Fruit fly (Drosophila melanogaster) whole organism, embryonic: ENCODE data around the gene CG13850.
A peak's percentile ranks its signal among the peaks of the same experiment; 100 is the strongest.

Source experiments
- Atf-2 ChIP-seq: fragments of 200-800 bp; sonication (Bioruptor generic); optimal IDR thresholded peaks from 2 replicates; lab custom pipeline; 2016; ENCODE audit warnings: missing biosample characterization, missing genetic modification characterization
- CG10321 ChIP-seq: fragments of 200-800 bp; sonication (Bioruptor generic); IDR thresholded peaks from 2 replicates; pipeline ENCODE4 v1.3.6; 2022; ENCODE audit warnings: missing biosample characterization, missing genetic modification characterization
- CG10543 ChIP-seq: fragments of 200-800 bp; sonication (Bioruptor generic); optimal IDR thresholded peaks from 3 replicates; lab custom pipeline; 2017; ENCODE audit warnings: missing biosample characterization, mild to moderate bottlenecking, missing genetic modification characterization, moderate library complexity
- CG12155 ChIP-seq: fragments of 200-800 bp; sonication (Bioruptor generic); optimal IDR thresholded peaks from 3 replicates; lab custom pipeline; 2016; ENCODE audit warnings: missing biosample characterization, missing genetic modification characterization
- CG12219 ChIP-seq: fragments of 200-800 bp; sonication (Bioruptor generic); optimal IDR thresholded peaks from 3 replicates; lab custom pipeline; 2018; ENCODE audit warnings: missing biosample characterization, mild to moderate bottlenecking, missing genetic modification characterization
- CG12744 ChIP-seq: fragments of 200-800 bp; sonication (Bioruptor generic); optimal IDR thresholded peaks from 2 replicates; lab custom pipeline; 2016; ENCODE audit warnings: missing biosample characterization, missing genetic modification characterization
- CG14014 ChIP-seq: fragments of 200-800 bp; sonication (Bioruptor generic); IDR thresholded peaks from 2 replicates; pipeline ENCODE4 v1.3.6; 2022; ENCODE audit warnings: missing biosample characterization, missing genetic modification characterization
- CG15011 ChIP-seq: fragments of 200-800 bp; sonication (Bioruptor generic); optimal IDR thresholded peaks from 3 replicates; lab custom pipeline; 2018; ENCODE audit warnings: missing biosample characterization, mild to moderate bottlenecking, missing genetic modification characterization
- CG16863 ChIP-seq: fragments of 200-800 bp; sonication (Bioruptor generic); optimal IDR thresholded peaks from 3 replicates; lab custom pipeline; 2016; ENCODE audit warnings: missing biosample characterization, missing genetic modification characterization
- CG18262 ChIP-seq: fragments of 200-800 bp; optimal IDR thresholded peaks from 3 replicates; lab custom pipeline; 2019; ENCODE audit warnings: missing biosample characterization, mild to moderate bottlenecking, missing genetic modification characterization, moderate library complexity
- CG18599 ChIP-seq: fragments of 200-800 bp; sonication (Bioruptor generic); optimal IDR thresholded peaks from 3 replicates; lab custom pipeline; 2017; ENCODE audit warnings: missing biosample characterization, missing genetic modification characterization, mild to moderate bottlenecking, moderate library complexity, missing genetic modification reagents
- CG31365 ChIP-seq: fragments of 200-800 bp; sonication (Bioruptor generic); optimal IDR thresholded peaks from 2 replicates; lab custom pipeline; 2018; ENCODE audit warnings: missing biosample characterization, mild to moderate bottlenecking, missing genetic modification characterization
- CG32532 ChIP-seq: fragments of 200-800 bp; sonication (Bioruptor generic); IDR thresholded peaks from 2 replicates; pipeline ENCODE4 v1.3.6; 2022; ENCODE audit warnings: missing biosample characterization, missing genetic modification characterization
- CG4424 ChIP-seq: fragments of 200-800 bp; sonication (Bioruptor generic); optimal IDR thresholded peaks from 3 replicates; lab custom pipeline; 2016; ENCODE audit warnings: missing biosample characterization, missing genetic modification characterization
- CG6272 ChIP-seq: fragments of 200-800 bp; sonication (Bioruptor generic); IDR thresholded peaks from 2 replicates; pipeline ENCODE4 v1.3.6; 2022; ENCODE audit warnings: missing biosample characterization, missing genetic modification characterization
- CG7963 ChIP-seq: fragments of 200-800 bp; sonication (Bioruptor generic); IDR thresholded peaks from 3 replicates; pipeline ENCODE4 v1.3.6; 2022; ENCODE audit warnings: missing biosample characterization, missing genetic modification characterization; ENCODE audit not compliant: partially characterized antibody
- CG8089 ChIP-seq: fragments of 200-800 bp; sonication (Bioruptor generic); optimal IDR thresholded peaks from 3 replicates; lab custom pipeline; 2016; ENCODE audit warnings: missing biosample characterization, missing genetic modification characterization
- CHES-1-like ChIP-seq: fragments of 200-800 bp; sonication (Bioruptor generic); optimal IDR thresholded peaks from 2 replicates; lab custom pipeline; 2016; ENCODE audit warnings: missing biosample characterization, missing genetic modification characterization
- D19A ChIP-seq: fragments of 200-800 bp; optimal IDR thresholded peaks from 3 replicates; lab custom pipeline; 2019; ENCODE audit warnings: missing biosample characterization, mild to moderate bottlenecking, missing genetic modification characterization, moderate library complexity
- Dad ChIP-seq: fragments of 200-800 bp; sonication (Bioruptor generic); optimal IDR thresholded peaks from 3 replicates; lab custom pipeline; 2016; ENCODE audit warnings: missing biosample characterization, missing genetic modification characterization
- Dek ChIP-seq: fragments of 200-800 bp; sonication (Bioruptor generic); optimal IDR thresholded peaks from 3 replicates; lab custom pipeline; 2019; ENCODE audit warnings: missing biosample characterization, mild to moderate bottlenecking, missing genetic modification characterization, moderate library complexity
- ERR ChIP-seq: fragments of 200-800 bp; sonication (Bioruptor generic); optimal IDR thresholded peaks from 2 replicates; lab custom pipeline; 2016; ENCODE audit warnings: missing biosample characterization, missing genetic modification characterization
- Fer2 ChIP-seq: fragments of 200-800 bp; sonication (Bioruptor generic); optimal IDR thresholded peaks from 2 replicates; lab custom pipeline; 2018; ENCODE audit warnings: missing biosample characterization, mild to moderate bottlenecking, missing genetic modification characterization, moderate library complexity
- H15 ChIP-seq: fragments of 200-800 bp; sonication (Bioruptor generic); IDR thresholded peaks from 3 replicates; pipeline ENCODE4 v1.3.6; 2022; ENCODE audit warnings: missing biosample characterization, missing genetic modification characterization
- HLH54F ChIP-seq: fragments of 200-800 bp; sonication (Bioruptor generic); optimal IDR thresholded peaks from 3 replicates; lab custom pipeline; 2016; ENCODE audit warnings: missing biosample characterization, missing genetic modification characterization
- NC2α ChIP-seq: fragments of 200-800 bp; sonication (Bioruptor generic); optimal IDR thresholded peaks from 2 replicates; lab custom pipeline; 2016; ENCODE audit warnings: missing biosample characterization, missing genetic modification characterization
- NK7.1 ChIP-seq: fragments of 200-800 bp; sonication (Bioruptor generic); optimal IDR thresholded peaks from 3 replicates; lab custom pipeline; 2016; ENCODE audit warnings: missing biosample characterization, missing genetic modification characterization
- Oli ChIP-seq: fragments of 200-800 bp; sonication (Bioruptor generic); optimal IDR thresholded peaks from 2 replicates; lab custom pipeline; 2018; ENCODE audit warnings: missing biosample characterization, mild to moderate bottlenecking, missing genetic modification characterization, moderate library complexity
- Sox100B ChIP-seq: fragments of 200-800 bp; sonication (Bioruptor generic); optimal IDR thresholded peaks from 3 replicates; lab custom pipeline; 2018; ENCODE audit warnings: missing biosample characterization, mild to moderate bottlenecking, missing genetic modification characterization
- Taf1 ChIP-seq: fragments of 200-800 bp; sonication (Bioruptor generic); IDR thresholded peaks from 2 replicates; pipeline ENCODE4 v1.3.6; 2022; ENCODE audit warnings: missing biosample characterization, missing genetic modification characterization
- Usf ChIP-seq: fragments of 200-800 bp; sonication (Bioruptor generic); optimal IDR thresholded peaks from 2 replicates; lab custom pipeline; 2017; ENCODE audit warnings: missing genotype, missing biosample characterization, missing genetic modification characterization
- Xrp1 ChIP-seq: fragments of 200-800 bp; sonication (Bioruptor generic); IDR thresholded peaks from 2 replicates; pipeline ENCODE4 v1.3.6; 2022; ENCODE audit warnings: missing biosample characterization, missing genetic modification characterization
- al ChIP-seq: fragments of 200-800 bp; sonication (Bioruptor generic); IDR thresholded peaks from 2 replicates; pipeline ENCODE4 v1.3.6; 2022; ENCODE audit warnings: missing biosample characterization, missing genetic modification characterization
- bowl ChIP-seq: fragments of 200-800 bp; sonication (Bioruptor generic); IDR thresholded peaks from 2 replicates; pipeline ENCODE4 v1.3.6; 2022; ENCODE audit warnings: missing biosample characterization, missing genetic modification characterization
- chn ChIP-seq: fragments of 200-800 bp; sonication (Bioruptor generic); optimal IDR thresholded peaks from 2 replicates; lab custom pipeline; 2016; ENCODE audit warnings: missing biosample characterization, missing genetic modification characterization
- croc ChIP-seq: fragments of 200-800 bp; sonication (Bioruptor generic); conservative IDR thresholded peaks from 3 replicates; pipeline ENCODE4 v1.3.6; 2022; ENCODE audit warnings: missing biosample characterization, missing genetic modification characterization
- cwo ChIP-seq: fragments of 200-800 bp; sonication (Bioruptor generic); optimal IDR thresholded peaks from 3 replicates; lab custom pipeline; 2017; ENCODE audit warnings: missing biosample characterization, missing genetic modification characterization, mild to moderate bottlenecking, moderate library complexity, missing genetic modification reagents
- eyg ChIP-seq: fragments of 200-800 bp; sonication (Bioruptor generic); optimal IDR thresholded peaks from 3 replicates; lab custom pipeline; 2016; ENCODE audit warnings: missing biosample characterization, missing genetic modification characterization
- inv ChIP-seq: fragments of 200-800 bp; sonication (Bioruptor generic); IDR thresholded peaks from 2 replicates; pipeline ENCODE4 v1.3.6; 2022; ENCODE audit warnings: missing biosample characterization, missing genetic modification characterization; ENCODE audit not compliant: partially characterized antibody
- kay ChIP-seq: fragments of 200-800 bp; sonication (Bioruptor generic); optimal IDR thresholded peaks from 2 replicates; lab custom pipeline; 2016; ENCODE audit warnings: missing biosample characterization, missing genetic modification characterization
- onecut ChIP-seq: fragments of 200-800 bp; sonication (Bioruptor generic); IDR thresholded peaks from 2 replicates; pipeline ENCODE4 v1.3.6; 2022; ENCODE audit warnings: missing biosample characterization, missing genetic modification characterization
- pan ChIP-seq, 4 experiments: fragments of >200 bp in 3 of 4; fragments of 200-800 bp in 1 of 4; sonication (Bioruptor generic) in 1 of 4; optimal IDR thresholded peaks in 3 of 4; IDR thresholded peaks in 1 of 4; 2 replicates each; pipeline versions ENCODE4 v1.3.6 to Lab custom; 2017 to 2022; ENCODE audit warnings: missing biosample characterization in 2 of 4, missing genetic modification characterization in 2 of 4, mixed read lengths in 1 of 4
- prd ChIP-seq, 3 experiments: fragments of >200 bp in 2 of 3; fragments of 200-800 bp in 1 of 3; sonication (Bioruptor generic) in 1 of 3; optimal IDR thresholded peaks in 2 of 3; IDR thresholded peaks in 1 of 3; 2 replicates in 2 of 3; 3 replicates in 1 of 3; pipeline versions ENCODE4 v1.3.6 to Lab custom; 2017 to 2022; ENCODE audit warnings: missing biosample characterization in 1 of 3, missing genetic modification characterization in 1 of 3
- rib ChIP-seq: fragments of 200-800 bp; sonication (Bioruptor generic); IDR thresholded peaks from 2 replicates; pipeline ENCODE4 v1.3.6; 2022; ENCODE audit warnings: missing biosample characterization, missing genetic modification characterization
- sob ChIP-seq: fragments of 200-800 bp; sonication (Bioruptor generic); IDR thresholded peaks from 2 replicates; pipeline ENCODE4 v1.3.6; 2022; ENCODE audit warnings: missing biosample characterization, missing genetic modification characterization
- stwl ChIP-seq: fragments of 200-800 bp; sonication (Bioruptor generic); optimal IDR thresholded peaks from 3 replicates; lab custom pipeline; 2018; ENCODE audit warnings: missing biosample characterization, mild to moderate bottlenecking, missing genetic modification characterization, moderate library complexity
- sug ChIP-seq: fragments of 200-800 bp; optimal IDR thresholded peaks from 2 replicates; lab custom pipeline; 2019; ENCODE audit warnings: missing biosample characterization, mild to moderate bottlenecking, missing genetic modification characterization, moderate library complexity
- ttk ChIP-seq: fragments of 200-800 bp; sonication (Bioruptor generic); IDR thresholded peaks from 2 replicates; pipeline ENCODE4 v2.1.2; 2022; ENCODE audit warnings: missing biosample characterization, missing genetic modification characterization
- tup ChIP-seq: fragments of 200-800 bp; sonication (Bioruptor generic); optimal IDR thresholded peaks from 2 replicates; lab custom pipeline; 2016; ENCODE audit warnings: missing biosample characterization, mild to moderate bottlenecking, missing genetic modification characterization, moderate library complexity
- zf30C ChIP-seq: fragments of 200-800 bp; sonication (Bioruptor generic); optimal IDR thresholded peaks from 3 replicates; lab custom pipeline; 2018; ENCODE audit warnings: missing biosample characterization, mild to moderate bottlenecking, missing genetic modification characterization

CG13850 gene

DNA sequence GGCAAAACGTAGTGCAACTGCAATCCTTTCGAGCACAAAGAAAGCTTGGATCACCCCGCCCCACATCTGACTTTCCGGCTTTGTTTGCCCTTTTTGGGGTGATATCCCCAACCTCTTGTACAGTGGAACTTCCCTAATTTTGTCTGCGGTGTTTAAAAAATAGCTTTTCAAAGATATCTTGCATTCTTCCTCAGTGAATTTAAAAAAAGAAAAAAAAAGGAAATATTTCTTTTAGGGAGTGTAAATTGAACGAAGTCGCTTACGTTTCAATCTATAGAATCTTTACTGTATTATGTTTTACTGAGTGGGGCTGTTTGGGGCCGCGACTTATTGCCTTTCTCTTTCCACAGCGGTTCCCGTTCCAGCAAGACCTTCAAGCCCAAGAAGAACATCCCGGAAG lies 10.9 kb upstream of the CG13850 start (continued):
- TF ChIP-seq cwo (GFP tag; lab: Kevin White, UChicago), result peak; percentile 37
- no peak for TF ChIP-seq Dad (GFP tag; lab: Kevin White, UChicago)
- no peak for TF ChIP-seq D19A (tag; lab: Kevin White, UChicago)
- peak; percentile 41 for TF ChIP-seq CG4424 (GFP tag; lab: Kevin White, UChicago)
- peak; percentile 39 for TF ChIP-seq chn (GFP tag; lab: Kevin White, UChicago)
- TF ChIP-seq NK7.1, result peak; percentile 46
- no peak for TF ChIP-seq Usf (GFP tag; lab: Kevin White, UChicago)
- peak; percentile 60 for TF ChIP-seq eyg (GFP tag; lab: Kevin White, UChicago)
- TF ChIP-seq zf30C (GFP tag; lab: Kevin White, UChicago), result no peak
- TF ChIP-seq tup, result no peak
- TF ChIP-seq CG14014 (GFP tag; lab: Robert Waterston, UW), result peak; percentile 83
- TF ChIP-seq inv (GFP tag; lab: Robert Waterston, UW), result no peak
- TF ChIP-seq prd (optimal IDR thresholded peaks at IDR 0.05; lab: Kevin White, UChicago), result no peak
- TF ChIP-seq prd (GFP tag; IDR thresholded peaks at IDR 0.05; lab: Robert Waterston, UW), result peak; percentile 82
- peak; percentile 61 for TF ChIP-seq CG12155 (GFP tag; lab: Kevin White, UChicago)
- TF ChIP-seq ttk (GFP tag; lab: Robert Waterston, UW), result peak; percentile 71
- TF ChIP-seq CG10543 (GFP tag; lab: Kevin White, UChicago), result no peak
- TF ChIP-seq CG32532 (GFP tag; lab: Robert Waterston, UW), result peak; percentile 85
- no peak for TF ChIP-seq CG12219
- peak; percentile 27 for TF ChIP-seq HLH54F (GFP tag; lab: Kevin White, UChicago)
- peak; percentile 57 for TF ChIP-seq Dek
- TF ChIP-seq sug, result peak; percentile 26
- TF ChIP-seq Oli, result no peak
- TF ChIP-seq croc (GFP tag; lab: Robert Waterston, UW), result peak; percentile 32; the same call in 2 of the 3 replicates
- TF ChIP-seq rib (GFP tag; lab: Robert Waterston, UW), result peak; percentile 62; the same call in 1 of the 2 replicates
- no peak for TF ChIP-seq CG31365 (tag; lab: Kevin White, UChicago)
- peak; percentile 47 for TF ChIP-seq CG16863 (GFP tag; lab: Kevin White, UChicago)
- TF ChIP-seq Sox100B (GFP tag; lab: Kevin White, UChicago), result no peak
- TF ChIP-seq NC2α (GFP tag; lab: Kevin White, UChicago), result no peak
- peak; percentile 10 for TF ChIP-seq CG12744 (GFP tag; lab: Kevin White, UChicago)
- no peak for TF ChIP-seq pan (optimal IDR thresholded peaks at IDR 0.05; lab: Kevin White, UChicago)
- peak in 1 of 2 experiments; percentile 86 for TF ChIP-seq pan (GFP tag; optimal IDR thresholded peaks at IDR 0.05 in 1 of 2, IDR thresholded peaks at IDR 0.05 in 1 of 2)
- peak; percentile 26 for TF ChIP-seq kay
- TF ChIP-seq CG15011, result no peak
- TF ChIP-seq al (GFP tag; lab: Robert Waterston, UW), result peak; percentile 64
- TF ChIP-seq CG18599 (GFP tag; lab: Kevin White, UChicago), result peak; percentile 70
- TF ChIP-seq CG7963, result no peak
- no peak for TF ChIP-seq stwl
- peak; percentile 31; the same call in 1 of the 2 replicates for TF ChIP-seq CG10321 (GFP tag; lab: Robert Waterston, UW)
- TF ChIP-seq ERR (GFP tag; lab: Kevin White, UChicago), result peak; percentile 48
- TF ChIP-seq CG6272 (GFP tag; lab: Robert Waterston, UW), result 0 out of 2 replicates have a peak, but pooled peaks have one; percentile 48
- TF ChIP-seq Atf-2, result peak; percentile 27
- peak; percentile 72 for TF ChIP-seq bowl (GFP tag; lab: Robert Waterston, UW)
- peak; percentile 29 for TF ChIP-seq Fer2 (tag; lab: Kevin White, UChicago)
- TF ChIP-seq Taf1 (GFP tag; lab: Robert Waterston, UW), result peak; percentile 60; the same call in 1 of the 2 replicates
- TF ChIP-seq Xrp1, result peak; percentile 78
- peak; percentile 38 for TF ChIP-seq CG8089 (GFP tag; lab: Kevin White, UChicago)
- TF ChIP-seq CG18262 (tag; lab: Kevin White, UChicago), result peak; percentile 59
- TF ChIP-seq H15 (GFP tag; lab: Robert Waterston, UW), result peak; percentile 72; the same call in 2 of the 3 replicates
- no peak for TF ChIP-seq CHES-1-like
- TF ChIP-seq onecut (GFP tag; lab: Robert Waterston, UW), result peak; percentile 64
- peak; percentile 72 for TF ChIP-seq sob
